Worm (Caenorhabditis elegans) whole organism, late embryonic: ENCODE results near the gene copz-1.

Experiments used
- C08G9.2 ChIP-seq: sonication (generic microtip); optimal IDR thresholded peaks from 2 replicates; lab custom pipeline; 2016; ENCODE audit warnings: mild to moderate bottlenecking, missing genetic modification characterization, moderate library complexity, missing compliant biosample characterization
- C38D4.7 ChIP-seq: fragments of 200-800 bp; sonication (Bioruptor generic); optimal IDR thresholded peaks from 2 replicates; lab custom pipeline; 2018; ENCODE audit warnings: mild to moderate bottlenecking, missing genetic modification characterization, moderate library complexity, missing compliant biosample characterization
- K09A11.1 ChIP-seq: sonication (generic microtip); optimal IDR thresholded peaks from 2 replicates; lab custom pipeline; 2017; ENCODE audit warnings: antibody characterized with exemption, mild to moderate bottlenecking, missing genetic modification characterization, missing compliant biosample characterization; ENCODE audit not compliant: insufficient read depth
- ahr-1 ChIP-seq: sonication (generic microtip); optimal IDR thresholded peaks from 2 replicates; lab custom pipeline; 2016; ENCODE audit warnings: missing genetic modification characterization, missing compliant biosample characterization
- ceh-14 ChIP-seq: sonication (generic microtip); optimal IDR thresholded peaks from 2 replicates; lab custom pipeline; 2016; ENCODE audit warnings: missing genotype, missing genetic modification characterization, missing compliant biosample characterization
- ceh-2 ChIP-seq: sonication (generic microtip); optimal IDR thresholded peaks from 2 replicates; lab custom pipeline; 2016; ENCODE audit warnings: missing genotype, missing genetic modification characterization, missing compliant biosample characterization
- ceh-24 ChIP-seq: sonication (generic microtip); optimal IDR thresholded peaks from 2 replicates; lab custom pipeline; 2016; ENCODE audit warnings: mild to moderate bottlenecking, missing genetic modification characterization, missing compliant biosample characterization
- ceh-30 ChIP-seq: fragments of 150-350 bp; optimal IDR thresholded peaks from 2 replicates; lab custom pipeline; 2014; ENCODE audit warnings: missing biosample characterization, missing genetic modification characterization
- ceh-31 ChIP-seq: sonication (generic microtip); optimal IDR thresholded peaks from 2 replicates; lab custom pipeline; 2016; ENCODE audit warnings: missing genetic modification characterization, missing compliant biosample characterization
- ceh-34 ChIP-seq: sonication (generic microtip); optimal IDR thresholded peaks from 2 replicates; lab custom pipeline; 2016; ENCODE audit warnings: mild to moderate bottlenecking, missing genetic modification characterization, missing compliant biosample characterization
- ceh-9 ChIP-seq: sonication (generic microtip); optimal IDR thresholded peaks from 2 replicates; lab custom pipeline; 2016; ENCODE audit warnings: mild to moderate bottlenecking, missing genetic modification characterization, inconsistent platforms, missing compliant biosample characterization
- dmd-4 ChIP-seq: sonication (generic microtip); optimal IDR thresholded peaks from 2 replicates; lab custom pipeline; 2016; ENCODE audit warnings: borderline replicate concordance, missing genetic modification characterization, missing compliant biosample characterization
- dve-1 ChIP-seq: sonication (generic microtip); optimal IDR thresholded peaks from 2 replicates; lab custom pipeline; 2017; ENCODE audit warnings: antibody characterized with exemption, mild to moderate bottlenecking, missing genetic modification characterization, missing compliant biosample characterization
- elt-2 ChIP-seq: sonication (generic microtip); optimal IDR thresholded peaks from 2 replicates; lab custom pipeline; 2016; ENCODE audit warnings: missing genetic modification reagents, missing genetic modification characterization, missing compliant biosample characterization
- elt-4 ChIP-seq: sonication (generic microtip); optimal IDR thresholded peaks from 2 replicates; lab custom pipeline; 2016; ENCODE audit warnings: missing genetic modification characterization, missing compliant biosample characterization
- ets-4 ChIP-seq: sonication (generic microtip); optimal IDR thresholded peaks from 2 replicates; lab custom pipeline; 2016; ENCODE audit warnings: missing genetic modification characterization, missing compliant biosample characterization
- eyg-1 ChIP-seq: sonication (generic microtip); optimal IDR thresholded peaks from 2 replicates; lab custom pipeline; 2016; ENCODE audit warnings: missing genotype, missing genetic modification characterization, missing compliant biosample characterization
- fax-1 ChIP-seq: sonication (generic microtip); optimal IDR thresholded peaks from 2 replicates; lab custom pipeline; 2016; ENCODE audit warnings: missing genotype, missing genetic modification characterization, missing compliant biosample characterization
- fkh-10 ChIP-seq: fragments of 150-350 bp; optimal IDR thresholded peaks from 2 replicates; lab custom pipeline; 2014; ENCODE audit warnings: missing biosample characterization, missing genetic modification reagents, missing genetic modification characterization
- gmeb-2 ChIP-seq: sonication (generic microtip); optimal IDR thresholded peaks from 2 replicates; lab custom pipeline; 2016; ENCODE audit warnings: missing genetic modification characterization, inconsistent platforms, missing compliant biosample characterization
- hlh-30 ChIP-seq: sonication (generic microtip); optimal IDR thresholded peaks from 2 replicates; lab custom pipeline; 2017; ENCODE audit warnings: antibody characterized with exemption, missing genetic modification characterization, missing compliant biosample characterization; ENCODE audit not compliant: insufficient read depth
- lin-11 ChIP-seq: fragments of 200-800 bp; sonication (Bioruptor generic); optimal IDR thresholded peaks from 2 replicates; lab custom pipeline; 2018; ENCODE audit warnings: mild to moderate bottlenecking, missing genetic modification characterization, missing compliant biosample characterization
- nfya-1 ChIP-seq: sonication (generic microtip); optimal IDR thresholded peaks from 2 replicates; lab custom pipeline; 2017; ENCODE audit warnings: missing genetic modification characterization, mild to moderate bottlenecking, missing compliant biosample characterization, antibody characterized with exemption, moderate library complexity
- nhr-232 ChIP-seq: sonication (generic microtip); optimal IDR thresholded peaks from 2 replicates; lab custom pipeline; 2016; ENCODE audit warnings: missing genetic modification characterization, missing compliant biosample characterization
- npax-4 ChIP-seq: sonication (generic microtip); optimal IDR thresholded peaks from 2 replicates; lab custom pipeline; 2016; ENCODE audit warnings: missing genetic modification characterization, missing compliant biosample characterization
- odd-2 ChIP-seq: sonication (generic microtip); optimal IDR thresholded peaks from 2 replicates; lab custom pipeline; 2017; ENCODE audit warnings: antibody characterized with exemption, mild to moderate bottlenecking, missing genetic modification characterization, missing compliant biosample characterization
- pag-3 ChIP-seq: sonication (generic microtip); optimal IDR thresholded peaks from 2 replicates; lab custom pipeline; 2016; ENCODE audit warnings: missing compliant biosample characterization, missing genetic modification characterization, borderline replicate concordance
- pax-1 ChIP-seq: fragments of 150-350 bp; optimal IDR thresholded peaks from 2 replicates; lab custom pipeline; 2014; ENCODE audit warnings: missing biosample characterization, missing genetic modification characterization
- pha-4 ChIP-seq: fragments of 150-350 bp; optimal IDR thresholded peaks from 2 replicates; lab custom pipeline; 2018; ENCODE audit warnings: missing biosample characterization, missing genetic modification reagents, missing genetic modification characterization
- pqm-1 ChIP-seq: sonication (generic microtip); optimal IDR thresholded peaks from 2 replicates; lab custom pipeline; 2016; ENCODE audit warnings: missing genetic modification characterization, missing compliant biosample characterization
- ref-2 ChIP-seq: sonication (generic microtip); optimal IDR thresholded peaks from 2 replicates; lab custom pipeline; 2016; ENCODE audit warnings: missing genetic modification characterization, missing compliant biosample characterization
- sdc-2 ChIP-seq: sonication (generic microtip); optimal IDR thresholded peaks from 2 replicates; lab custom pipeline; 2016; ENCODE audit warnings: missing genotype, missing genetic modification characterization, missing compliant biosample characterization
- sox-4 ChIP-seq: sonication (generic microtip); optimal IDR thresholded peaks from 2 replicates; lab custom pipeline; 2017; ENCODE audit warnings: mild to moderate bottlenecking, missing genetic modification characterization, inconsistent platforms, missing compliant biosample characterization
- tbx-7 ChIP-seq: sonication (generic microtip); optimal IDR thresholded peaks from 2 replicates; lab custom pipeline; 2016; ENCODE audit warnings: missing genotype, missing genetic modification characterization, missing compliant biosample characterization
- ttx-3 ChIP-seq: sonication (generic microtip); optimal IDR thresholded peaks from 2 replicates; lab custom pipeline; 2016; ENCODE audit warnings: missing genetic modification reagents, missing genetic modification characterization, missing compliant biosample characterization
- unc-3 ChIP-seq, 2 experiments: fragments of 200-800 bp in 1 of 2; sonication (Bioruptor generic) in 1 of 2; sonication (generic microtip) in 1 of 2; conservative IDR thresholded peaks in 1 of 2; optimal IDR thresholded peaks in 1 of 2; 2 replicates each; pipeline versions ENCODE4 v1.3.6 to Lab custom; 2016 to 2022; ENCODE audit warnings: missing compliant biosample characterization in 2 of 2, missing genetic modification characterization in 2 of 2, missing genetic modification reagents in 1 of 2
- unc-42 ChIP-seq: sonication (generic microtip); optimal IDR thresholded peaks from 2 replicates; lab custom pipeline; 2016; ENCODE audit warnings: missing genotype, missing genetic modification characterization, missing compliant biosample characterization
- unc-55 ChIP-seq: sonication (generic microtip); optimal IDR thresholded peaks from 2 replicates; lab custom pipeline; 2017; ENCODE audit warnings: missing biosample characterization, missing genetic modification reagents, missing genetic modification characterization
- unc-86 ChIP-seq: sonication (generic microtip); optimal IDR thresholded peaks from 2 replicates; lab custom pipeline; 2016; ENCODE audit warnings: missing genetic modification characterization, missing compliant biosample characterization
- ztf-16 ChIP-seq: sonication (generic microtip); optimal IDR thresholded peaks from 2 replicates; lab custom pipeline; 2017; ENCODE audit warnings: missing genetic modification characterization, missing compliant biosample characterization

copz-1 gene

ce11 chrII:10872541-10872940, at the start of gene copz-1, which contains the start of gene cyn-4 (continued):
- peak; percentile 78 for TF ChIP-seq tbx-7 (tag; lab: Kevin White, UChicago)
- no peak for TF ChIP-seq pag-3 (tag; lab: Kevin White, UChicago)
- TF ChIP-seq fkh-10 (GFP tag; lab: Kevin White, UChicago), result no peak
- TF ChIP-seq pha-4 (tag; lab: Kevin White, UChicago), result no peak
- TF ChIP-seq npax-4 (tag; lab: Kevin White, UChicago), result no peak
- TF ChIP-seq ref-2 (tag; lab: Kevin White, UChicago), result peak; percentile 73
- TF ChIP-seq unc-55, result no peak
- TF ChIP-seq ztf-16 (tag; lab: Kevin White, UChicago), result no peak
- no peak for TF ChIP-seq pax-1 (tag; lab: Kevin White, UChicago)
- TF ChIP-seq ceh-30 (tag; lab: Kevin White, UChicago), result no peak
- no peak for TF ChIP-seq C38D4.7 (GFP tag; lab: Kevin White, UChicago)
- peak; percentile 92 for TF ChIP-seq ceh-2
- peak; percentile 10 for TF ChIP-seq eyg-1 (tag; lab: Kevin White, UChicago)
- no peak for TF ChIP-seq sdc-2
- TF ChIP-seq dmd-4 (tag; lab: Kevin White, UChicago), result no peak
- TF ChIP-seq ceh-14 (tag; lab: Kevin White, UChicago), result peak; percentile 69

ce11 chrII:10824046-10824445, 48.6 kb upstream of the copz-1 start, which contains the start of the genes R06F6.12 and mix-1:
Gene R06F6.12 (minus strand): TSS chrII:10824081.
Gene mix-1 (plus strand): TSS chrII:10824246.
- TF ChIP-seq ceh-9 (tag; lab: Kevin White, UChicago) (no peak), pqm-1 (no peak), unc-86 (no peak), dve-1 (tag; lab: Kevin White, UChicago) (peak; percentile 3), ceh-31 (tag; lab: Kevin White, UChicago) (peak; percentile 26), nfya-1 (tag; lab: Kevin White, UChicago) (peak; percentile 55), unc-55 (no peak), hlh-30 (tag; lab: Kevin White, UChicago) (peak; percentile 44), elt-2 (tag; lab: Kevin White, UChicago) (peak; percentile 48)

DNA sequence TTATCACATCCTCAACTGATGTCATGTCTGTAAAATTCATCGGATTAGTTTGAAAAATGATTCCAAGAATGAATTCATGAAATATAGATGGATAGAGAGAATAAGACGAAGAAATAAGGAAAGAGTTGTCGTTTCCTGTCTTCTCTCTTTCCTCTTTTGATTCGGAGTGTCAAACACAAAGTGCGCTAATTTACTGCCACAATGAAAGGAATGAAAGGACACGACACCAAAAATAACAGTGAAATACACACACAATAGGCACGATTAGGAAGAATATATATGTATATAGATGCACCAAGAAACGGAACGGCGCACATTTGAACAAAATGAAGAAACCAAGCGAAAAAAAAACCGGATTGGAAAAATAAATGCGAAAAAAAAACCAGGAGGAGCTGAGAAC, 43.6 kb upstream of the copz-1 start, which contains the start of gene VM106R.1:
VM106R.1 (minus strand) TSS at position 101 of the 400 bp plus-strand sequence.
- TF ChIP-seq tbx-7 (tag; lab: Kevin White, UChicago) (no peak), ztf-16 (tag; lab: Kevin White, UChicago) (no peak), ceh-9 (tag; lab: Kevin White, UChicago) (no peak), unc-42 (tag; lab: Kevin White, UChicago) (no peak), lin-11 (tag; lab: Kevin White, UChicago) (no peak), C08G9.2 (tag; lab: Kevin White, UChicago) (no peak), gmeb-2 (tag; lab: Kevin White, UChicago) (no peak), odd-2 (tag; lab: Kevin White, UChicago) (no peak), K09A11.1 (tag; lab: Kevin White, UChicago) (no peak), nfya-1 (tag; lab: Kevin White, UChicago) (no peak), ceh-30 (tag; lab: Kevin White, UChicago) (no peak), pax-1 (tag; lab: Kevin White, UChicago) (no peak), fax-1 (tag; lab: Kevin White, UChicago) (no peak), ceh-34 (tag; lab: Kevin White, UChicago) (no peak), sox-4 (no peak)
- TF ChIP-seq, all 69 proteins: peak for 0

ce11 chrII:10829572-10829971, 43.1 kb upstream of the copz-1 start:
- no peak for TF ChIP-seq ceh-24
- no peak for TF ChIP-seq ets-4 (tag; lab: Kevin White, UChicago)
- no peak for TF ChIP-seq ttx-3 (tag; lab: Kevin White, UChicago)
- no peak for TF ChIP-seq fkh-10 (GFP tag; lab: Kevin White, UChicago)
- TF ChIP-seq elt-4, result no peak
- TF ChIP-seq odd-2 (tag; lab: Kevin White, UChicago), result no peak
- TF ChIP-seq nhr-232, result no peak
- TF ChIP-seq lin-11 (tag; lab: Kevin White, UChicago), result no peak
- TF ChIP-seq unc-86, result no peak
- TF ChIP-seq unc-3 (GFP tag; conservative IDR thresholded peaks at IDR 0.05; lab: Robert Waterston, UW), result no peak
- no peak for TF ChIP-seq unc-3 (tag; optimal IDR thresholded peaks at IDR 0.05; lab: Kevin White, UChicago)
- TF ChIP-seq ahr-1 (tag; lab: Kevin White, UChicago), result no peak
- no peak for TF ChIP-seq nfya-1 (tag; lab: Kevin White, UChicago)
